Worm (Caenorhabditis elegans) whole organism, L4 larva: ENCODE measurements around the gene srx-46.
A peak's percentile ranks its signal among the peaks of the same experiment; 100 is the strongest.

Source experiments
- F26F4.8 ChIP-seq: fragments of 200-800 bp; sonication (Bioruptor generic); conservative IDR thresholded peaks from 2 replicates; pipeline ENCODE4 v1.3.6; 2022; ENCODE audit warnings: missing genetic modification characterization, missing compliant biosample characterization
- F44E2.7 ChIP-seq: fragments of 200-800 bp; sonication (Bioruptor generic); IDR thresholded peaks from 2 replicates; pipeline ENCODE4 v2.1.2; 2022; ENCODE audit warnings: missing genetic modification characterization, missing compliant biosample characterization
- R02D3.7 ChIP-seq: fragments of 150-350 bp; sonication (generic microtip); optimal IDR thresholded peaks from 3 replicates; lab custom pipeline; 2014; ENCODE audit warnings: missing biosample characterization, missing genetic modification characterization
- T26A8.4 ChIP-seq: fragments of 200-800 bp; sonication (Bioruptor generic); IDR thresholded peaks from 2 replicates; pipeline ENCODE4 v1.3.6; 2022; ENCODE audit warnings: missing genetic modification characterization, missing compliant biosample characterization
- ZK546.5 ChIP-seq, 2 experiments: sonication (generic microtip); optimal IDR thresholded peaks; 2 replicates each; lab custom pipeline; 2017; ENCODE audit warnings: missing biosample characterization in 2 of 2, missing genetic modification characterization in 2 of 2
- aha-1 ChIP-seq: fragments of 150-350 bp; peaks from one replicate; lab custom pipeline; 2014; ENCODE audit warnings: missing biosample characterization, missing genetic modification characterization
- aly-2 ChIP-seq: sonication (generic microtip); optimal IDR thresholded peaks from 2 replicates; lab custom pipeline; 2018; ENCODE audit warnings: missing biosample characterization, missing genetic modification characterization
- arid-1 ChIP-seq: fragments of 200-800 bp; sonication (Bioruptor generic); conservative IDR thresholded peaks from 2 replicates; pipeline ENCODE4 v1.3.6; 2022; ENCODE audit warnings: missing genetic modification reagents, missing genetic modification characterization, missing compliant biosample characterization
- ceh-20 ChIP-seq: fragments of 200-800 bp; sonication (Bioruptor generic); IDR thresholded peaks from 2 replicates; pipeline ENCODE4 v1.3.6; 2022; ENCODE audit warnings: missing genetic modification reagents, missing genetic modification characterization, missing compliant biosample characterization
- ceh-28 ChIP-seq: fragments of 150-350 bp; optimal IDR thresholded peaks from 2 replicates; lab custom pipeline; 2014; ENCODE audit warnings: missing biosample characterization, missing genetic modification reagents, missing genetic modification characterization
- ceh-62 ChIP-seq: sonication (generic microtip); optimal IDR thresholded peaks from 2 replicates; lab custom pipeline; 2017; ENCODE audit warnings: missing biosample characterization, missing genetic modification characterization
- cey-2 ChIP-seq: sonication (generic microtip); optimal IDR thresholded peaks from 3 replicates; lab custom pipeline; 2017; ENCODE audit warnings: missing genetic modification characterization, mild to moderate bottlenecking, missing compliant biosample characterization, antibody characterized with exemption, borderline replicate concordance; ENCODE audit not compliant: insufficient read depth
- daf-12 ChIP-seq: fragments of 150-350 bp; optimal IDR thresholded peaks from 2 replicates; lab custom pipeline; 2014; ENCODE audit warnings: missing biosample characterization, missing genetic modification reagents, missing genetic modification characterization
- daf-16 ChIP-seq, 3 experiments: sonication (generic microtip); optimal IDR thresholded peaks; 2 replicates each; lab custom pipeline; 2016 to 2017; ENCODE audit warnings: missing genetic modification characterization in 3 of 3, missing genetic modification reagents in 3 of 3, mild to moderate bottlenecking in 2 of 3, missing compliant biosample characterization in 2 of 3, missing biosample characterization in 1 of 3, moderate library complexity in 1 of 3
- daf-19 ChIP-seq: fragments of 200-800 bp; sonication (Bioruptor generic); conservative IDR thresholded peaks from 2 replicates; pipeline ENCODE4 v1.3.6; 2022; ENCODE audit warnings: missing genetic modification characterization, missing compliant biosample characterization
- daf-8 ChIP-seq: fragments of 200-800 bp; sonication (Bioruptor generic); IDR thresholded peaks from 2 replicates; pipeline ENCODE4 v1.3.6; 2022; ENCODE audit warnings: missing genetic modification characterization, missing compliant biosample characterization
- dmd-8 ChIP-seq: fragments of 200-800 bp; sonication (Bioruptor generic); IDR thresholded peaks from 2 replicates; pipeline ENCODE4 v1.3.6; 2022; ENCODE audit warnings: missing genetic modification characterization, missing compliant biosample characterization
- duxl-1 ChIP-seq: sonication (generic microtip); optimal IDR thresholded peaks from 2 replicates; lab custom pipeline; 2016; ENCODE audit warnings: mild to moderate bottlenecking, missing genetic modification characterization, moderate library complexity, missing compliant biosample characterization; ENCODE audit not compliant: poor library complexity
- dve-1 ChIP-seq: sonication (generic microtip); optimal IDR thresholded peaks from 2 replicates; lab custom pipeline; 2017; ENCODE audit warnings: antibody characterized with exemption, mild to moderate bottlenecking, missing genetic modification characterization, missing compliant biosample characterization; ENCODE audit not compliant: insufficient read depth
- egl-43 ChIP-seq: fragments of 200-800 bp; sonication (Bioruptor generic); IDR thresholded peaks from 2 replicates; pipeline ENCODE4 v1.3.6; 2022; ENCODE audit warnings: missing genetic modification reagents, missing genetic modification characterization, missing compliant biosample characterization
- fkh-10 ChIP-seq: fragments of 150-350 bp; optimal IDR thresholded peaks from 2 replicates; lab custom pipeline; 2014; ENCODE audit warnings: missing biosample characterization, missing genetic modification reagents, missing genetic modification characterization
- jun-1 ChIP-seq: fragments of 150-350 bp; optimal IDR thresholded peaks from 2 replicates; lab custom pipeline; 2014; ENCODE audit warnings: missing biosample characterization, missing genetic modification reagents, missing genetic modification characterization
- lin-1 ChIP-seq: fragments of 200-800 bp; sonication (Bioruptor generic); IDR thresholded peaks from 2 replicates; pipeline ENCODE4 v1.3.6; 2022; ENCODE audit warnings: missing genetic modification reagents, missing genetic modification characterization, missing compliant biosample characterization
- lin-13 ChIP-seq: fragments of 150-350 bp; optimal IDR thresholded peaks from 2 replicates; lab custom pipeline; 2014; ENCODE audit warnings: missing biosample characterization, missing genetic modification reagents, missing genetic modification characterization
- lin-38 ChIP-seq: fragments of 200-800 bp; sonication (Bioruptor generic); IDR thresholded peaks from 2 replicates; pipeline ENCODE4 v1.3.6; 2022; ENCODE audit warnings: missing genetic modification reagents, missing genetic modification characterization, missing compliant biosample characterization
- lin-39 ChIP-seq: fragments of 150-350 bp; optimal IDR thresholded peaks from 2 replicates; lab custom pipeline; 2014; ENCODE audit warnings: missing biosample characterization, missing genetic modification reagents, missing genetic modification characterization
- madf-5 ChIP-seq, 2 experiments: fragments of 200-800 bp; sonication (Bioruptor generic); IDR thresholded peaks; 2 replicates each; pipeline ENCODE4 v1.3.6; 2022; ENCODE audit warnings: missing compliant biosample characterization in 2 of 2, missing genetic modification characterization in 2 of 2
- madf-9 ChIP-seq: fragments of 200-800 bp; sonication (Bioruptor generic); conservative IDR thresholded peaks from 2 replicates; pipeline ENCODE4 v1.3.6; 2022; ENCODE audit warnings: missing genetic modification reagents, missing genetic modification characterization, missing compliant biosample characterization
- mdl-1 ChIP-seq, 2 experiments: fragments of 150-350 bp in 1 of 2; sonication (generic microtip) in 1 of 2; optimal IDR thresholded peaks; 2 replicates each; lab custom pipeline; 2014 to 2017; ENCODE audit warnings: missing biosample characterization in 2 of 2, missing genetic modification characterization in 2 of 2
- mdt-29 ChIP-seq: fragments of 200-800 bp; sonication (Bioruptor generic); IDR thresholded peaks from 2 replicates; pipeline ENCODE4 v1.3.6; 2022; ENCODE audit warnings: missing genetic modification reagents, missing genetic modification characterization, missing compliant biosample characterization
- mep-1 ChIP-seq: fragments of 150-350 bp; sonication (generic microtip); optimal IDR thresholded peaks from 3 replicates; lab custom pipeline; 2014; ENCODE audit warnings: missing biosample characterization, missing genetic modification characterization
- mxl-2 ChIP-seq: fragments of 200-800 bp; sonication (Bioruptor generic); conservative IDR thresholded peaks from 2 replicates; pipeline ENCODE4 v1.3.6; 2022; ENCODE audit warnings: missing genetic modification reagents, missing genetic modification characterization, missing compliant biosample characterization
- mxl-3 ChIP-seq: fragments of 200-800 bp; sonication (Bioruptor generic); optimal IDR thresholded peaks from 2 replicates; lab custom pipeline; 2018; ENCODE audit warnings: mild to moderate bottlenecking, missing genetic modification characterization, missing compliant biosample characterization
- nhr-102 ChIP-seq: sonication (generic microtip); optimal IDR thresholded peaks from 2 replicates; lab custom pipeline; 2016; ENCODE audit warnings: mild to moderate bottlenecking, missing genetic modification characterization, moderate library complexity, missing compliant biosample characterization
- nhr-111 ChIP-seq: fragments of 200-800 bp; sonication (Bioruptor generic); optimal IDR thresholded peaks from 2 replicates; lab custom pipeline; 2018; ENCODE audit warnings: mild to moderate bottlenecking, missing genetic modification characterization, missing compliant biosample characterization
- nhr-41 ChIP-seq: fragments of 200-800 bp; sonication (Bioruptor generic); IDR thresholded peaks from 2 replicates; pipeline ENCODE4 v1.3.6; 2022; ENCODE audit warnings: missing genetic modification reagents, missing genetic modification characterization, missing compliant biosample characterization
- nhr-48 ChIP-seq: sonication (generic microtip); optimal IDR thresholded peaks from 2 replicates; lab custom pipeline; 2016; ENCODE audit warnings: mild to moderate bottlenecking, missing genetic modification characterization, missing compliant biosample characterization
- nhr-76 ChIP-seq: fragments of 150-350 bp; optimal IDR thresholded peaks from 2 replicates; lab custom pipeline; 2014; ENCODE audit warnings: missing biosample characterization, missing genetic modification characterization
- pha-4 ChIP-seq, 2 experiments: fragments of 150-350 bp in 1 of 2; fragments of 200-800 bp in 1 of 2; sonication (Bioruptor generic) in 1 of 2; IDR thresholded peaks in 1 of 2; optimal IDR thresholded peaks in 1 of 2; 2 replicates each; pipeline versions ENCODE4 v1.3.6 to Lab custom; 2014 to 2022; ENCODE audit warnings: missing genetic modification characterization in 2 of 2, missing genetic modification reagents in 2 of 2, missing biosample characterization in 1 of 2, missing compliant biosample characterization in 1 of 2
- pqm-1 ChIP-seq: sonication (generic microtip); optimal IDR thresholded peaks from 2 replicates; lab custom pipeline; 2017; ENCODE audit warnings: missing biosample characterization, missing genetic modification characterization
- sdz-12 ChIP-seq: fragments of 200-800 bp; sonication (Bioruptor generic); optimal IDR thresholded peaks from 2 replicates; lab custom pipeline; 2018; ENCODE audit warnings: mild to moderate bottlenecking, missing genetic modification characterization, missing compliant biosample characterization
- set-16 ChIP-seq: fragments of 200-800 bp; sonication (Bioruptor generic); IDR thresholded peaks from 2 replicates; pipeline ENCODE4 v1.3.6; 2022; ENCODE audit warnings: missing genetic modification reagents, missing genetic modification characterization, missing compliant biosample characterization
- snpc-1.2 ChIP-seq: fragments of 200-800 bp; sonication (Bioruptor generic); IDR thresholded peaks from 2 replicates; pipeline ENCODE4 v1.3.6; 2022; ENCODE audit warnings: missing genetic modification reagents, missing genetic modification characterization, missing compliant biosample characterization
- tra-1 ChIP-seq: fragments of 200-800 bp; sonication (Bioruptor generic); IDR thresholded peaks from 2 replicates; pipeline ENCODE4 v1.3.6; 2022; ENCODE audit warnings: missing genetic modification reagents, missing genetic modification characterization, missing compliant biosample characterization
- unc-39 ChIP-seq: sonication (generic microtip); optimal IDR thresholded peaks from 2 replicates; lab custom pipeline; 2017; ENCODE audit warnings: missing biosample characterization, missing genetic modification characterization
- zfp-3 ChIP-seq: fragments of 200-800 bp; sonication (Bioruptor generic); conservative IDR thresholded peaks from 2 replicates; pipeline ENCODE4 v1.3.6; 2022; ENCODE audit warnings: missing genetic modification reagents, missing genetic modification characterization, missing compliant biosample characterization
- zip-11 ChIP-seq: fragments of 200-800 bp; sonication (Bioruptor generic); IDR thresholded peaks from 2 replicates; pipeline ENCODE4 v1.3.6; 2022; ENCODE audit warnings: missing genetic modification characterization, missing compliant biosample characterization

srx-46 gene

ce11 chrV:9339292-9339691 lies 13.8 kb upstream of the srx-46 start:
- peak; percentile 81 for TF ChIP-seq egl-43 (GFP tag; lab: Robert Waterston, UW)
- 0 out of 4 replicates have a peak, but pooled peaks of 1 of the 2 experiments have one; percentile 55 for TF ChIP-seq madf-5 (GFP tag; IDR thresholded peaks at IDR 0.05; lab: Robert Waterston, UW)
- TF ChIP-seq mdt-29: 0 out of 2 replicates have a peak, but pooled peaks have one; percentile 37
- TF ChIP-seq mxl-2 (GFP tag; lab: Robert Waterston, UW): peak; percentile 30; the same call in 1 of the 2 replicates
- 0 out of 2 replicates have a peak, but pooled peaks have one; percentile 47 for TF ChIP-seq zip-11
- TF ChIP-seq T26A8.4: peak; percentile 65
- peak; percentile 69; the same call in 1 of the 2 replicates for TF ChIP-seq zfp-3 (GFP tag; lab: Robert Waterston, UW)
- TF ChIP-seq F26F4.8: 0 out of 2 replicates have a peak, but pooled peaks have one; percentile 8
- peak; percentile 42; the same call in 1 of the 2 replicates for TF ChIP-seq lin-38 (GFP tag; lab: Robert Waterston, UW)
- TF ChIP-seq, all 104 proteins: peak for 9; not testable (repeated sequence) for 95

ce11 chrV:9340318-9340717 lies 12.7 kb upstream of the srx-46 start:
- no peak for TF ChIP-seq nhr-111 (GFP tag; lab: Kevin White, UChicago)
- TF ChIP-seq snpc-1.2: peak; percentile 70; the same call in 1 of the 2 replicates
- TF ChIP-seq fkh-10 (GFP tag; lab: Kevin White, UChicago): no peak
- no peak for TF ChIP-seq mep-1 (tag; lab: Kevin White, UChicago)
- TF ChIP-seq duxl-1 (tag; lab: Kevin White, UChicago): no peak
- no peak for TF ChIP-seq mxl-3 (GFP tag; lab: Kevin White, UChicago)
- TF ChIP-seq unc-39: no peak
- TF ChIP-seq pha-4 (GFP tag; IDR thresholded peaks at IDR 0.05; lab: Robert Waterston, UW): peak; percentile 90
- no peak for TF ChIP-seq pha-4 (tag; optimal IDR thresholded peaks at IDR 0.05; lab: Kevin White, UChicago)
- TF ChIP-seq lin-1 (GFP tag; lab: Robert Waterston, UW): peak; percentile 63
- TF ChIP-seq nhr-102 (tag; lab: Kevin White, UChicago): peak; percentile 52
- TF ChIP-seq lin-39 (tag; lab: Kevin White, UChicago): no peak
- TF ChIP-seq mdl-1 (tag; optimal IDR thresholded peaks at IDR 0.05; lab: Kevin White, UChicago): no peak
- TF ChIP-seq dmd-8 (GFP tag; lab: Robert Waterston, UW): 0 out of 2 replicates have a peak, but pooled peaks have one; percentile 18
- no peak for TF ChIP-seq cey-2
- no peak for TF ChIP-seq set-16 (GFP tag; lab: Robert Waterston, UW)
- no peak for TF ChIP-seq dve-1 (tag; lab: Kevin White, UChicago)
- peak; percentile 73; the same call in 1 of the 2 replicates for TF ChIP-seq tra-1 (GFP tag; lab: Robert Waterston, UW)
- peak; percentile 92 for TF ChIP-seq ceh-20 (GFP tag; lab: Robert Waterston, UW)
- 0 out of 2 replicates have a peak, but pooled peaks have one; percentile 31 for TF ChIP-seq F44E2.7 (GFP tag; lab: Robert Waterston, UW)
- no peak for TF ChIP-seq R02D3.7 (tag; lab: Kevin White, UChicago)
- TF ChIP-seq lin-13 (GFP tag; lab: Kevin White, UChicago): no peak
- TF ChIP-seq aha-1: peak; percentile 76
- TF ChIP-seq madf-9 (GFP tag; lab: Robert Waterston, UW): peak; percentile 45; the same call in 1 of the 2 replicates
- TF ChIP-seq ceh-62 (tag; lab: Kevin White, UChicago): no peak
- TF ChIP-seq arid-1 (GFP tag; lab: Robert Waterston, UW): 0 out of 2 replicates have a peak, but pooled peaks have one; percentile 50
- peak; percentile 78 for TF ChIP-seq lin-38 (GFP tag; lab: Robert Waterston, UW)
- peak in 1 of 2 experiments; percentile 74 for TF ChIP-seq daf-16 (GFP tag; optimal IDR thresholded peaks at IDR 0.05; lab: Kevin White, UChicago)
- no peak for TF ChIP-seq daf-16 (tag; optimal IDR thresholded peaks at IDR 0.05; lab: Kevin White, UChicago)
- no peak for TF ChIP-seq pqm-1 (tag; lab: Kevin White, UChicago)
- no peak for TF ChIP-seq ZK546.5 (tag; optimal IDR thresholded peaks at IDR 0.05; lab: Kevin White, UChicago)
- TF ChIP-seq daf-8: no peak
- no peak for TF ChIP-seq nhr-76 (tag; lab: Kevin White, UChicago)
- peak; percentile 14; the same call in 1 of the 2 replicates for TF ChIP-seq nhr-41 (GFP tag; lab: Robert Waterston, UW)
- no peak for TF ChIP-seq daf-12 (tag; lab: Kevin White, UChicago)
- TF ChIP-seq daf-19: peak; percentile 89
- no peak for TF ChIP-seq aly-2 (tag; lab: Kevin White, UChicago)
- no peak for TF ChIP-seq jun-1
- TF ChIP-seq sdz-12 (GFP tag; lab: Kevin White, UChicago): peak; percentile 82
- no peak for TF ChIP-seq ceh-28 (tag; lab: Kevin White, UChicago)
- TF ChIP-seq nhr-48: no peak
